Worm (Caenorhabditis elegans) whole organism, L4 larva: ENCODE measurements around the gene srh-184.

ENCODE experiments used
- F10B5.3 ChIP-seq: sonication (generic microtip); optimal IDR thresholded peaks from 2 replicates; lab custom pipeline; 2016; ENCODE audit warnings: mild to moderate bottlenecking, missing genetic modification characterization, missing compliant biosample characterization
- T26A8.4 ChIP-seq: fragments of 200-800 bp; sonication (Bioruptor generic); IDR thresholded peaks from 2 replicates; pipeline ENCODE4 v1.3.6; 2022; ENCODE audit warnings: missing genetic modification characterization, missing compliant biosample characterization
- ceh-32 ChIP-seq: sonication (generic microtip); optimal IDR thresholded peaks from 2 replicates; lab custom pipeline; 2016; ENCODE audit warnings: mild to moderate bottlenecking, missing genetic modification characterization, missing compliant biosample characterization; ENCODE audit not compliant: poor library complexity
- daf-16 ChIP-seq, 3 experiments: sonication (generic microtip); optimal IDR thresholded peaks; 2 replicates each; lab custom pipeline; 2016 to 2017; ENCODE audit warnings: missing genetic modification characterization in 3 of 3, missing genetic modification reagents in 3 of 3, mild to moderate bottlenecking in 2 of 3, missing compliant biosample characterization in 2 of 3, missing biosample characterization in 1 of 3, moderate library complexity in 1 of 3
- daf-8 ChIP-seq: fragments of 200-800 bp; sonication (Bioruptor generic); IDR thresholded peaks from 2 replicates; pipeline ENCODE4 v1.3.6; 2022; ENCODE audit warnings: missing genetic modification characterization, missing compliant biosample characterization
- dmd-6 ChIP-seq: fragments of 200-800 bp; sonication (Bioruptor generic); IDR thresholded peaks from 2 replicates; pipeline ENCODE4 v1.3.6; 2022; ENCODE audit warnings: missing genetic modification reagents, missing genetic modification characterization, missing compliant biosample characterization
- dve-1 ChIP-seq: sonication (generic microtip); optimal IDR thresholded peaks from 2 replicates; lab custom pipeline; 2017; ENCODE audit warnings: antibody characterized with exemption, mild to moderate bottlenecking, missing genetic modification characterization, missing compliant biosample characterization; ENCODE audit not compliant: insufficient read depth
- fkh-10 ChIP-seq: fragments of 150-350 bp; optimal IDR thresholded peaks from 2 replicates; lab custom pipeline; 2014; ENCODE audit warnings: missing biosample characterization, missing genetic modification reagents, missing genetic modification characterization
- hlh-11 ChIP-seq: fragments of 200-800 bp; sonication (Bioruptor generic); optimal IDR thresholded peaks from 2 replicates; lab custom pipeline; 2018; ENCODE audit warnings: mild to moderate bottlenecking, missing genetic modification characterization, missing compliant biosample characterization
- hlh-30 ChIP-seq: sonication (generic microtip); optimal IDR thresholded peaks from 2 replicates; lab custom pipeline; 2017; ENCODE audit warnings: antibody characterized with exemption, mild to moderate bottlenecking, missing genetic modification characterization, missing compliant biosample characterization; ENCODE audit not compliant: insufficient read depth
- lin-1 ChIP-seq: fragments of 200-800 bp; sonication (Bioruptor generic); IDR thresholded peaks from 2 replicates; pipeline ENCODE4 v1.3.6; 2022; ENCODE audit warnings: missing genetic modification reagents, missing genetic modification characterization, missing compliant biosample characterization
- lin-15B ChIP-seq: fragments of 150-350 bp; sonication (generic microtip); optimal IDR thresholded peaks from 3 replicates; lab custom pipeline; 2014; ENCODE audit warnings: missing biosample characterization, missing genetic modification characterization
- lir-3 ChIP-seq: sonication (generic microtip); optimal IDR thresholded peaks from 2 replicates; lab custom pipeline; 2016; ENCODE audit warnings: mild to moderate bottlenecking, missing genetic modification characterization, missing compliant biosample characterization
- lsy-2 ChIP-seq, 2 experiments: fragments of 150-350 bp in 1 of 2; sonication (generic microtip) in 1 of 2; optimal IDR thresholded peaks; 2 replicates each; lab custom pipeline; 2014 to 2017; ENCODE audit warnings: missing biosample characterization in 2 of 2, missing genetic modification characterization in 2 of 2
- mxl-3 ChIP-seq: fragments of 200-800 bp; sonication (Bioruptor generic); optimal IDR thresholded peaks from 2 replicates; lab custom pipeline; 2018; ENCODE audit warnings: mild to moderate bottlenecking, missing genetic modification characterization, missing compliant biosample characterization
- nhr-10 ChIP-seq: fragments of 150-350 bp; optimal IDR thresholded peaks from 2 replicates; lab custom pipeline; 2014; ENCODE audit warnings: missing biosample characterization, missing genetic modification characterization
- nhr-25 ChIP-seq: sonication (generic microtip); optimal IDR thresholded peaks from 2 replicates; lab custom pipeline; 2017; ENCODE audit warnings: missing genetic modification characterization, mild to moderate bottlenecking, missing compliant biosample characterization, antibody characterized with exemption, moderate library complexity, borderline replicate concordance; ENCODE audit not compliant: insufficient read depth
- nhr-28 ChIP-seq: fragments of 150-350 bp; optimal IDR thresholded peaks from 2 replicates; lab custom pipeline; 2014; ENCODE audit warnings: missing biosample characterization, missing genetic modification characterization
- nhr-41 ChIP-seq: fragments of 200-800 bp; sonication (Bioruptor generic); IDR thresholded peaks from 2 replicates; pipeline ENCODE4 v1.3.6; 2022; ENCODE audit warnings: missing genetic modification reagents, missing genetic modification characterization, missing compliant biosample characterization
- nhr-48 ChIP-seq: sonication (generic microtip); optimal IDR thresholded peaks from 2 replicates; lab custom pipeline; 2016; ENCODE audit warnings: mild to moderate bottlenecking, missing genetic modification characterization, missing compliant biosample characterization
- nhr-77 ChIP-seq: fragments of 150-350 bp; optimal IDR thresholded peaks from 2 replicates; lab custom pipeline; 2014; ENCODE audit warnings: missing biosample characterization, missing genetic modification characterization
- php-3 ChIP-seq: fragments of 200-800 bp; sonication (Bioruptor generic); IDR thresholded peaks from 2 replicates; pipeline ENCODE4 v1.3.6; 2022; ENCODE audit warnings: missing genetic modification reagents, missing genetic modification characterization, missing compliant biosample characterization
- pqm-1 ChIP-seq: sonication (generic microtip); optimal IDR thresholded peaks from 2 replicates; lab custom pipeline; 2017; ENCODE audit warnings: missing biosample characterization, missing genetic modification characterization
- skn-1 ChIP-seq: fragments of 150-350 bp; optimal IDR thresholded peaks from 2 replicates; lab custom pipeline; 2014; ENCODE audit warnings: missing biosample characterization, missing genetic modification characterization
- snpc-1.2 ChIP-seq: fragments of 200-800 bp; sonication (Bioruptor generic); IDR thresholded peaks from 2 replicates; pipeline ENCODE4 v1.3.6; 2022; ENCODE audit warnings: missing genetic modification reagents, missing genetic modification characterization, missing compliant biosample characterization
- snpc-4 ChIP-seq: fragments of 150-350 bp; optimal IDR thresholded peaks from 2 replicates; lab custom pipeline; 2014; ENCODE audit warnings: missing biosample characterization, missing genetic modification characterization
- spr-3 ChIP-seq: fragments of 200-800 bp; sonication (Bioruptor generic); optimal IDR thresholded peaks from 2 replicates; lab custom pipeline; 2018; ENCODE audit warnings: mild to moderate bottlenecking, missing genetic modification characterization, missing compliant biosample characterization
- tra-1 ChIP-seq: fragments of 200-800 bp; sonication (Bioruptor generic); IDR thresholded peaks from 2 replicates; pipeline ENCODE4 v1.3.6; 2022; ENCODE audit warnings: missing genetic modification reagents, missing genetic modification characterization, missing compliant biosample characterization
- vab-7 ChIP-seq: fragments of 200-800 bp; sonication (Bioruptor generic); IDR thresholded peaks from 2 replicates; pipeline ENCODE4 v1.3.6; 2022; ENCODE audit warnings: missing genetic modification reagents, missing genetic modification characterization, missing compliant biosample characterization
- zfp-2 ChIP-seq: sonication (generic microtip); optimal IDR thresholded peaks from 2 replicates; lab custom pipeline; 2016; ENCODE audit warnings: mild to moderate bottlenecking, missing genetic modification characterization, missing compliant biosample characterization
- zip-2 ChIP-seq: fragments of 150-350 bp; optimal IDR thresholded peaks from 2 replicates; lab custom pipeline; 2014; ENCODE audit warnings: missing biosample characterization, missing genetic modification characterization

The srh-184 gene

DNA sequence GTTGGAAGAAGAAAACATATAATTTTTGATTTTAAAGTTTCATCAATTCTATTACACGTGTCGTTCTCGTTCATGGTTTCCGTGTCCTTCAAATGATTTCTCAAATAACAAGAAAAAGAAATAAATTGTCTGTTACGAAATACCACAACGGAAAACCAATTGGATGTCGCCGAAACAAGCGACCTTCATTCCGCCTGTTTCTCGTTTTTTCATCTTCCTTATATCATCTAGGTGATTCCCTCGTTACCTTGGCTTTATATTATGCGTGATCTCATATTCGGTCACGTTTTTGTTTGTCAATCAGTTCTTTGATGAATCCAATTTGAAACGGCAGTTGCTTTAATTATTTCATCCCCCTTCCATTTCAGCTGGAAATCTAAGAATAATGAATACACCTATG, 40.9 kb downstream of the srh-184 start (continued):
- TF ChIP-seq ceh-32 (tag; lab: Kevin White, UChicago), result no peak
- TF ChIP-seq hlh-30 (tag; lab: Kevin White, UChicago), result peak; percentile 24
- TF ChIP-seq spr-3 (GFP tag; lab: Kevin White, UChicago), result no peak
- no peak for TF ChIP-seq skn-1 (tag; lab: Kevin White, UChicago)

ce11 chrV:10756698-10757097, 41.3 kb downstream of the srh-184 start, which contains the start of gene irld-6:
TSS of gene irld-6 (minus strand) at chrV:10756798.
- TF ChIP-seq lin-15B (tag; lab: Kevin White, UChicago), result no peak
- no peak for TF ChIP-seq daf-8 (GFP tag; lab: Robert Waterston, UW)
- TF ChIP-seq tra-1 (GFP tag; lab: Robert Waterston, UW), result no peak
- TF ChIP-seq fkh-10 (GFP tag; lab: Kevin White, UChicago), result no peak
- no peak for TF ChIP-seq snpc-4 (tag; lab: Kevin White, UChicago)
- TF ChIP-seq pqm-1 (tag; lab: Kevin White, UChicago), result no peak

- TF ChIP-seq nhr-41 (GFP tag; lab: Robert Waterston, UW) (no peak), nhr-25 (tag; lab: Kevin White, UChicago) (no peak), vab-7 (GFP tag; lab: Robert Waterston, UW) (no peak), F10B5.3 (tag; lab: Kevin White, UChicago) (no peak), lir-3 (tag; lab: Kevin White, UChicago) (no peak), nhr-28 (tag; lab: Kevin White, UChicago) (no peak)
These were observed 43.9 kb downstream of the srh-184 start, which contains the start of gene F28H7.7 for ce11 chrV:10754050-10754449. TSS of gene F28H7.7 (minus strand) at chrV:10754150.

- no peak for TF ChIP-seq nhr-10 (tag; lab: Kevin White, UChicago)
- TF ChIP-seq mxl-3 (GFP tag; lab: Kevin White, UChicago), result peak; percentile 46
- no peak for TF ChIP-seq daf-16 (GFP tag; optimal IDR thresholded peaks at IDR 0.05; lab: Kevin White, UChicago)
- TF ChIP-seq daf-16 (tag; optimal IDR thresholded peaks at IDR 0.05; lab: Kevin White, UChicago), result peak; percentile 51
- no peak for TF ChIP-seq zip-2 (tag; lab: Kevin White, UChicago)
- TF ChIP-seq dve-1 (tag; lab: Kevin White, UChicago), result peak; percentile 77
- TF ChIP-seq php-3, result 0 out of 2 replicates have a peak, but pooled peaks have one; percentile 45
- TF ChIP-seq lsy-2 (tag; optimal IDR thresholded peaks at IDR 0.05; lab: Kevin White, UChicago), result no peak
- no peak for TF ChIP-seq zfp-2
- TF ChIP-seq nhr-77 (tag; lab: Kevin White, UChicago), result peak; percentile 49
- no peak for TF ChIP-seq vab-7 (GFP tag; lab: Robert Waterston, UW)
- TF ChIP-seq nhr-28 (tag; lab: Kevin White, UChicago), result peak; percentile 73
- TF ChIP-seq snpc-1.2 (GFP tag; lab: Robert Waterston, UW), result no peak
- TF ChIP-seq dmd-6 (GFP tag; lab: Robert Waterston, UW), result peak; percentile 97
- TF ChIP-seq nhr-48 (tag; lab: Kevin White, UChicago), result peak; percentile 41
- peak; percentile 94 for TF ChIP-seq pqm-1 (tag; lab: Kevin White, UChicago)
- peak; percentile 65 for TF ChIP-seq hlh-11
- no peak for TF ChIP-seq nhr-41 (GFP tag; lab: Robert Waterston, UW)
- TF ChIP-seq tra-1 (GFP tag; lab: Robert Waterston, UW), result peak; percentile 45; the same call in 1 of the 2 replicates
- no peak for TF ChIP-seq T26A8.4
- TF ChIP-seq lin-1 (GFP tag; lab: Robert Waterston, UW), result peak; percentile 61; the same call in 1 of the 2 replicates
These were observed 47.4 kb downstream of the srh-184 start, which contains the start of gene F28H7.3 for ce11 chrV:10750630-10751029. TSS of gene F28H7.3 (minus strand) at chrV:10750788.
